Fruit fly (Drosophila melanogaster) whole organism: ENCODE data around the gene CG17839.

Source experiments
- CG8478 ChIP-seq: fragments of >200 bp; optimal IDR thresholded peaks from 2 replicates; lab custom pipeline; 2018; ENCODE audit warnings: inconsistent platforms
- Dll ChIP-seq: fragments of >200 bp; optimal IDR thresholded peaks from 2 replicates; lab custom pipeline; 2017
- EcR ChIP-seq, 2 experiments: fragments of >200 bp; optimal IDR thresholded peaks; 2 replicates each; lab custom pipeline; 2017; ENCODE audit warnings: missing biosample characterization in 2 of 2, missing genetic modification characterization in 2 of 2, missing genetic modification reagents in 2 of 2
- pan ChIP-seq: fragments of >200 bp; optimal IDR thresholded peaks from 2 replicates; lab custom pipeline; 2017
- psq ChIP-seq: fragments of >200 bp; optimal IDR thresholded peaks from 2 replicates; lab custom pipeline; 2017
- usp ChIP-seq: fragments of >200 bp; optimal IDR thresholded peaks from 2 replicates; lab custom pipeline; 2017; ENCODE audit warnings: missing biosample characterization, missing genetic modification characterization, mixed read lengths

- no peak for TF ChIP-seq CG8478 (lab: Kevin White, UChicago)
- no peak for TF ChIP-seq psq (lab: Kevin White, UChicago)
- no peak for TF ChIP-seq usp (GFP tag; lab: Kevin White, UChicago)
- TF ChIP-seq Dll (lab: Kevin White, UChicago): no peak
- TF ChIP-seq EcR (GFP tag; optimal IDR thresholded peaks at IDR 0.05; lab: Kevin White, UChicago): no peak
- TF ChIP-seq pan (lab: Kevin White, UChicago): no peak
Measured at dm6 chr3L:14790127-14790589, 14.8 kb upstream of the CG17839 start.
